Fruit fly (Drosophila melanogaster) whole organism, pupa: Measurements from ENCODE around the gene Pcyt1.

Experiments used
- CG10348 ChIP-seq: fragments of 200-800 bp; sonication (Bioruptor generic); IDR thresholded peaks from 2 replicates; pipeline ENCODE4 v1.3.6; 2022; ENCODE audit warnings: missing biosample characterization, missing genetic modification characterization
- CG8301 ChIP-seq: fragments of 200-800 bp; sonication (Bioruptor generic); optimal IDR thresholded peaks from 2 replicates; lab custom pipeline; 2018; ENCODE audit warnings: missing biosample characterization, mild to moderate bottlenecking, missing genetic modification characterization
- Ets98B ChIP-seq: fragments of 200-800 bp; sonication (Bioruptor generic); IDR thresholded peaks from 2 replicates; pipeline ENCODE4 v1.3.6; 2022; ENCODE audit warnings: missing biosample characterization, missing genetic modification characterization
- Pif1A ChIP-seq: fragments of 200-800 bp; sonication (Bioruptor generic); optimal IDR thresholded peaks from 3 replicates; lab custom pipeline; 2016; ENCODE audit warnings: missing biosample characterization, missing genetic modification characterization
- Pif1B ChIP-seq: fragments of 200-800 bp; sonication (Bioruptor generic); optimal IDR thresholded peaks from 3 replicates; lab custom pipeline; 2016; ENCODE audit warnings: missing biosample characterization, missing genetic modification characterization
- fd96Ca ChIP-seq: fragments of 200-800 bp; sonication (Bioruptor generic); IDR thresholded peaks from 3 replicates; pipeline ENCODE4 v1.3.6; 2022; ENCODE audit warnings: missing biosample characterization, missing genetic modification characterization

DNA sequence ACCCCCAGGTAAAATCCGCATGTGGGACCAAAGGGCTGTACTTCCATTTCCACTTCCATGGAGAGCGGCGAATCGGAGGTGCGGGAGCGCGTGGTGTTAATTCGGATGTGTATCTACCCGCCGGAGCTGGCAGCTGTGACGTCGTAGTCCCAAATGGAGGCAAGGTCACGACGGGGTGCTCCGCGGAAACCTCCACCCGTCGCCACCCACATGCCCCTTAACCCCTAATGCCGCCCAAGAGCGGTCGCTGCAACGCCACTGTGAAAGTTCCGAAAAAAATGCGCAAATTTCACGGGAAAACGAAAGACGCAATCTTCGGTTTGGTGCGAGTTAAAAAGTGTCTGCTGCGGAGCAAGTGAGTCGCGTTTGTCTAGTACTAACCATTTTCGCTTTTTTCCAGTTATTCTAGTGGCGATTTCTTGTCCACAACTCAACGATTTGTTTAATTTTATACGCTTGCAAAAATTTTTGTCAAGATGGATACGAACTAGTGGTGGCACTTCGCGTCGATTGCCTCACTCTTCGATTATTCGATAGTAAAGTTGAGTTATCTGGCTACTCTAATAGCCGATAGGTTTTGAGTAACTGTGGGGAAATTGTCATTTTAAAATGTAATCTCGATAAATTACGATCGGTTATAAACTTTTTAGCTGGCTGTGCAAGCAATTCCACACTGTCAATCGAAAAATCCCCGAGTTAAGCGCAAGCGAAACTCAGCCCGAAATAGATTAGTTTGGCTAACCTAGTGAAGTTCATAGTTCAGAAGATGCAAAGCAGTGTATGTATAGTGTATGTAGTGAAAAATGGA is 43.6 kb upstream of the Pcyt1 start, which contains the start of the genes hfp and Psa:
- TF ChIP-seq CG10348 (GFP tag; lab: Robert Waterston, UW) (no peak), CG8301 (tag; lab: Kevin White, UChicago) (no peak), Ets98B (no peak), Pif1B (GFP tag; lab: Kevin White, UChicago) (no peak), Pif1A (GFP tag; lab: Kevin White, UChicago) (no peak), fd96Ca (GFP tag; lab: Robert Waterston, UW) (no peak)
